Fruit fly (Drosophila melanogaster): ENCODE measurements around the gene Ggt-1.

Gene Ggt-1

DNA sequence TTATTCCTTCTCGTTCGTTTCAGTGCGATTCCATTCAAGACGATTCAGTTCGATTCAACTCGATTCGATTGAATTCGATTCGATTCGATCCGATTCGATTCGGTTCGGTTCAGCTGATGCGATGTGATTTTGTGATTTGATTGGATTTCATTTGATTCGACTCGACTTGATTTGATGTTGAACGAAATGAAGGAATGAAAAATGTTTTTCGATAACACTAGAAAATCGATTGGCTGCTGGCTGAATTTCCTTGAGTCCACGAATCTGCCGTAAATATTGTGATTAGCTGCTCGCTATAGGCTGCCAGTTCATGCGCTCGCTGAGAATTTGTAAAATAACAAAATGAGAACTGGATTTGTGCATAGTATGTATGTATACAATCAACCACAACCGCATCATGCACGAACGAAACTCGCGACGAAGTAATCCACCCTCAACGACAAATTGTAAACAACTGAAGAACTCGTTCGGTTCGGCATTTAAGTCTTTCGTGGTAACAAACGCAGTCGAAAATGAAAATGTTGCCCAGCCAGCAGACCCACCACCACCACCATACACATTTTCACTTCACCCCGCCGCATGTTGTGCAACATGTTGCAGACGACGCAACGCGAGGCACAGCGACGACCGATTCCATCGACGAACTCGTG, 7.2 kb downstream of the Ggt-1 start, which contains the start of gene Wnt5 (continued):
- TF ChIP-seq jing (GFP tag; optimal IDR thresholded peaks at IDR 0.05) (no peak), gfzf (GFP tag; optimal IDR thresholded peaks at IDR 0.05) (peak; percentile 4), nmo (GFP tag; optimal IDR thresholded peaks at IDR 0.05) (no peak), CG11247 (GFP tag; IDR thresholded peaks at IDR 0.05) (peak; percentile 55), CG3163 (GFP tag; optimal IDR thresholded peaks at IDR 0.05) (no peak), CG9932 (GFP tag; IDR thresholded peaks at IDR 0.05) (no peak), Fer2 (tag; optimal IDR thresholded peaks at IDR 0.05) (no peak), gce (GFP tag; IDR thresholded peaks at IDR 0.05) (peak; percentile 22; the same call in 1 of the 3 replicates), trem (tag; optimal IDR thresholded peaks at IDR 0.05) (peak; percentile 29), sug (tag; optimal IDR thresholded peaks at IDR 0.05) (no peak), CG14965 (GFP tag; optimal IDR thresholded peaks at IDR 0.05; ENCODE audit: borderline replicate concordance) (no peak), so (GFP tag; IDR thresholded peaks at IDR 0.05) (no peak), ssp (GFP tag; IDR thresholded peaks at IDR 0.05) (no peak), Pdp1 (GFP tag; optimal IDR thresholded peaks at IDR 0.05) (no peak), Hr78 (GFP tag; optimal IDR thresholded peaks at IDR 0.05) (no peak), ato (GFP tag; IDR thresholded peaks at IDR 0.05; ENCODE audit: partially characterized antibody) (0 out of 2 replicates have a peak, but pooled peaks have one; percentile 34), CG1647 (GFP tag; optimal IDR thresholded peaks at IDR 0.05) (no peak), sens (GFP tag) (peak; percentile 44), dm (GFP tag; optimal IDR thresholded peaks at IDR 0.05) (no peak), exex (tag; optimal IDR thresholded peaks at IDR 0.05) (no peak), chinmo (GFP tag; IDR thresholded peaks at IDR 0.05; ENCODE audit: partially characterized antibody) (peak; percentile 85; the same call in 3 of the 4 replicates), H15 (GFP tag; IDR thresholded peaks at IDR 0.05) (no peak), ftz-f1 (GFP tag; optimal IDR thresholded peaks at IDR 0.05) (no peak), pho (GFP tag; optimal IDR thresholded peaks at IDR 0.05) (no peak), crol (GFP tag; IDR thresholded peaks at IDR 0.05) (peak; percentile 65), C15 (GFP tag; IDR thresholded peaks at IDR 0.05) (no peak), Tbp (GFP tag; optimal IDR thresholded peaks at IDR 0.05) (no peak), br (optimal IDR thresholded peaks at IDR 0.05) (no peak), Bgb (GFP tag; IDR thresholded peaks at IDR 0.05; ENCODE audit: partially characterized antibody) (peak; percentile 45), ac (GFP tag; optimal IDR thresholded peaks at IDR 0.05) (no peak), CG12659 (GFP tag; optimal IDR thresholded peaks at IDR 0.05) (peak; percentile 56), tna (GFP tag; IDR thresholded peaks at IDR 0.05; ENCODE audit: partially characterized antibody) (peak; percentile 53; the same call in 1 of the 2 replicates), Atf3 (GFP tag; optimal IDR thresholded peaks at IDR 0.05) (no peak), Med (GFP tag) (peak; percentile 51), CG15011 (GFP tag; optimal IDR thresholded peaks at IDR 0.05) (no peak), CG5245 (GFP tag; optimal IDR thresholded peaks at IDR 0.05) (no peak), btn (GFP tag; optimal IDR thresholded peaks at IDR 0.05) (no peak), CG17568 (GFP tag; optimal IDR thresholded peaks at IDR 0.05) (no peak), D19A (tag; optimal IDR thresholded peaks at IDR 0.05) (peak; percentile 16), Atf6 (GFP tag; IDR thresholded peaks at IDR 0.05) (no peak), CG32767 (GFP tag; IDR thresholded peaks at IDR 0.05) (peak; percentile 67; the same call in 1 of the 2 replicates), CG8089 (GFP tag; optimal IDR thresholded peaks at IDR 0.05) (peak; percentile 22), ap (GFP tag; IDR thresholded peaks at IDR 0.05) (no peak), vvl (GFP tag; IDR thresholded peaks at IDR 0.05) (peak; percentile 68; the same call in 1 of the 2 replicates), CG10321 (GFP tag; IDR thresholded peaks at IDR 0.05) (no peak), CG10366 (GFP tag; IDR thresholded peaks at IDR 0.05) (no peak), sd (tag; optimal IDR thresholded peaks at IDR 0.05) (peak; percentile 15), CrebB (tag; optimal IDR thresholded peaks at IDR 0.05) (no peak), CG16815 (GFP tag; optimal IDR thresholded peaks at IDR 0.05) (no peak), CG6765 (GFP tag; optimal IDR thresholded peaks at IDR 0.05) (no peak), sr (GFP tag; IDR thresholded peaks at IDR 0.05) (no peak)

Data from whole organism, embryonic.